Fruit fly (Drosophila melanogaster): ENCODE results near the gene mRpL38.

mRpL38 gene

DNA sequence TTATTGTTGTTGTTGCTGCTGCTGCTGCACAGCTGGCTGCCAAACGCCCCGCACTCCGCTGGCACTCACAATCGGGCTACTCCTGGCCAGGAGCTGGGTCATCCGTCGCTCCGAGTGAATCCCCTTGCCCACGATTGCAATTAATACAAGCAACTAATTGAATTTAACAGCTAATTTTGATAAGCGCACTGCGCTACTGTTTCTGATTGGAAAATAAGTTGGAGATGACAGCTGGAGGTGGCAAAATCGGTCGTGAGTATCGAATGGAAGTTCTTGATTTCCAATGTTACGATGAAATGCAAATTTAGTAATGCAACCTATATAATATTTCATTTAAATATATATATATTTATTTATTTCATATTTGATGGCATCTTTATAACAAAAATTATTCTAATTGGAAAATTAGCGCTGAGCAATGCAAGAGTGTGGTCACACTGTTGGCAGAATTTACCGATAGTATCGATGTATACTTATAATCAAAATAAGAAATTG, 7.8 kb downstream of the mRpL38 start, which contains the start of gene CG42271 (continued):
- TF ChIP-seq CG33213 (GFP tag; optimal IDR thresholded peaks at IDR 0.05): no peak
- TF ChIP-seq pho (GFP tag; optimal IDR thresholded peaks at IDR 0.05): no peak
- TF ChIP-seq fd102C (GFP tag; optimal IDR thresholded peaks at IDR 0.05): no peak
- no peak for TF ChIP-seq CG11504 (tag; optimal IDR thresholded peaks at IDR 0.05)
- TF ChIP-seq Dip2 (GFP tag; IDR thresholded peaks at IDR 0.05): no peak
- TF ChIP-seq Doc2 (GFP tag; IDR thresholded peaks at IDR 0.05): no peak
- no peak for TF ChIP-seq Neu2 (GFP tag; optimal IDR thresholded peaks at IDR 0.05; ENCODE audit: borderline replicate concordance)
- peak; percentile 96 for TF ChIP-seq Doc3 (GFP tag; IDR thresholded peaks at IDR 0.05; ENCODE audit: partially characterized antibody)
- TF ChIP-seq otp (GFP tag; IDR thresholded peaks at IDR 0.05): 0 out of 3 replicates have a peak, but pooled peaks have one; percentile 7
- TF ChIP-seq Myb (GFP tag; optimal IDR thresholded peaks at IDR 0.05): peak; percentile 5
- no peak for TF ChIP-seq Blimp-1 (GFP tag; optimal IDR thresholded peaks at IDR 0.05)
- TF ChIP-seq sob (GFP tag; IDR thresholded peaks at IDR 0.05): peak; percentile 52
- no peak for TF ChIP-seq CG16863 (GFP tag; optimal IDR thresholded peaks at IDR 0.05)
- TF ChIP-seq Hmr (GFP tag; optimal IDR thresholded peaks at IDR 0.05): no peak
- TF ChIP-seq Aef1 (GFP tag; IDR thresholded peaks at IDR 0.05): no peak
- TF ChIP-seq nau (GFP tag; optimal IDR thresholded peaks at IDR 0.05): no peak
- no peak for TF ChIP-seq Kr (GFP tag; optimal IDR thresholded peaks at IDR 0.05)
- TF ChIP-seq CG12071 (GFP tag; optimal IDR thresholded peaks at IDR 0.05): no peak
- TF ChIP-seq prd (optimal IDR thresholded peaks at IDR 0.05): no peak
- peak; percentile 65; the same call in 2 of the 3 replicates for TF ChIP-seq prd (GFP tag; IDR thresholded peaks at IDR 0.05)
- TF ChIP-seq CG14441 (GFP tag; IDR thresholded peaks at IDR 0.05): no peak
- TF ChIP-seq CG13424 (tag; optimal IDR thresholded peaks at IDR 0.05): peak; percentile 63
- TF ChIP-seq sim (GFP tag; IDR thresholded peaks at IDR 0.05): no peak
- TF ChIP-seq pros (GFP tag; optimal IDR thresholded peaks at IDR 0.05): no peak
- TF ChIP-seq Oli (tag; optimal IDR thresholded peaks at IDR 0.05): peak; percentile 7
- TF ChIP-seq row (GFP tag; IDR thresholded peaks at IDR 0.05): peak; percentile 92
- TF ChIP-seq chinmo (GFP tag; IDR thresholded peaks at IDR 0.05; ENCODE audit: partially characterized antibody): 0 out of 4 replicates have a peak, but pooled peaks have one; percentile 48
- TF ChIP-seq NK7.1 (GFP tag; optimal IDR thresholded peaks at IDR 0.05): no peak
- no peak for TF ChIP-seq lab (GFP tag; optimal IDR thresholded peaks at IDR 0.05)
- TF ChIP-seq eve (GFP tag; optimal IDR thresholded peaks at IDR 0.05): no peak
- TF ChIP-seq slbo (GFP tag; IDR thresholded peaks at IDR 0.05): peak; percentile 52
- no peak for TF ChIP-seq CG34422 (GFP tag; IDR thresholded peaks at IDR 0.05)
- no peak for TF ChIP-seq CG2199 (GFP tag; IDR thresholded peaks at IDR 0.05)
- no peak for TF ChIP-seq Six4 (GFP tag; optimal IDR thresholded peaks at IDR 0.05)
- TF ChIP-seq Hr39 (optimal IDR thresholded peaks at IDR 0.05): no peak
- no peak for TF ChIP-seq CG3407 (GFP tag; optimal IDR thresholded peaks at IDR 0.05)
- TF ChIP-seq gcm2 (GFP tag; optimal IDR thresholded peaks at IDR 0.05): no peak
- TF ChIP-seq Dad (GFP tag; optimal IDR thresholded peaks at IDR 0.05): no peak
- TF ChIP-seq CG8281 (tag; optimal IDR thresholded peaks at IDR 0.05): no peak
- no peak for TF ChIP-seq lbe (GFP tag; optimal IDR thresholded peaks at IDR 0.05)
- no peak for TF ChIP-seq YL-1 (GFP tag; optimal IDR thresholded peaks at IDR 0.05)
- no peak for TF ChIP-seq HLH3B (GFP tag; IDR thresholded peaks at IDR 0.05)
- no peak for TF ChIP-seq dati (GFP tag; IDR thresholded peaks at IDR 0.05)
- no peak for TF ChIP-seq maf-S (GFP tag; optimal IDR thresholded peaks at IDR 0.05)
- TF ChIP-seq Nf-YA (GFP tag; IDR thresholded peaks at IDR 0.05): no peak
- no peak for TF ChIP-seq br (optimal IDR thresholded peaks at IDR 0.05)
- TF ChIP-seq CG12219 (GFP tag; optimal IDR thresholded peaks at IDR 0.05): no peak
- TF ChIP-seq emc (GFP tag; optimal IDR thresholded peaks at IDR 0.05): no peak
- TF ChIP-seq CG2889 (GFP tag; IDR thresholded peaks at IDR 0.05): no peak
- TF ChIP-seq nerfin-1 (tag; optimal IDR thresholded peaks at IDR 0.05): peak; percentile 34
- TF ChIP-seq CG12391 (tag; optimal IDR thresholded peaks at IDR 0.05): peak; percentile 65
- TF ChIP-seq pita (GFP tag; optimal IDR thresholded peaks at IDR 0.05): no peak

Measured in whole organism, embryonic.